Worm (Caenorhabditis elegans) whole organism, young adult: Measurements from ENCODE around the gene snrp-40.1.
A peak's percentile ranks its signal among the peaks of the same experiment; 100 is the strongest.

Experiments
- B0035.1 ChIP-seq: sonication (generic microtip); optimal IDR thresholded peaks from 2 replicates; lab custom pipeline; 2016; ENCODE audit warnings: missing genetic modification characterization, mild to moderate bottlenecking, missing compliant biosample characterization, missing genotype, missing genetic modification reagents
- C06A6.2 ChIP-seq: fragments of 200-800 bp; sonication (Bioruptor generic); conservative IDR thresholded peaks from 2 replicates; pipeline ENCODE4 v1.3.6; 2022; ENCODE audit warnings: missing genetic modification characterization, missing compliant biosample characterization
- F23B12.7 ChIP-seq: sonication (generic microtip); optimal IDR thresholded peaks from 2 replicates; lab custom pipeline; 2017; ENCODE audit warnings: missing genetic modification characterization, mild to moderate bottlenecking, missing compliant biosample characterization, antibody characterized with exemption, moderate library complexity; ENCODE audit not compliant: insufficient read depth
- F37B4.10 ChIP-seq: fragments of 200-800 bp; sonication (Bioruptor generic); IDR thresholded peaks from 2 replicates; pipeline ENCODE4 v1.3.6; 2022; ENCODE audit warnings: missing genetic modification characterization, missing compliant biosample characterization
- F49E8.2 ChIP-seq: sonication (generic microtip); optimal IDR thresholded peaks from 3 replicates; lab custom pipeline; 2017; ENCODE audit warnings: missing genetic modification characterization, mild to moderate bottlenecking, missing compliant biosample characterization, antibody characterized with exemption, moderate library complexity; ENCODE audit not compliant: insufficient read depth
- F55B11.4 ChIP-seq: sonication (generic microtip); optimal IDR thresholded peaks from 2 replicates; lab custom pipeline; 2016; ENCODE audit warnings: missing compliant biosample characterization, missing genetic modification characterization, borderline replicate concordance; ENCODE audit not compliant: insufficient read depth
- F57A8.1 ChIP-seq: fragments of 200-800 bp; sonication (Bioruptor generic); optimal IDR thresholded peaks from 2 replicates; lab custom pipeline; 2018; ENCODE audit warnings: mild to moderate bottlenecking, missing genetic modification characterization, moderate library complexity, missing compliant biosample characterization
- Y53G8AR.9 ChIP-seq: fragments of 200-800 bp; sonication (Bioruptor generic); conservative IDR thresholded peaks from 2 replicates; pipeline ENCODE4 v1.3.6; 2022; ENCODE audit warnings: missing genetic modification reagents, missing genetic modification characterization, missing compliant biosample characterization
- Y56A3A.18 ChIP-seq: fragments of 200-800 bp; sonication (Bioruptor generic); IDR thresholded peaks from 2 replicates; pipeline ENCODE4 v1.3.6; 2022; ENCODE audit warnings: missing genetic modification reagents, missing genetic modification characterization, missing compliant biosample characterization
- Y79H2A.3 ChIP-seq: fragments of 200-800 bp; sonication (Bioruptor generic); conservative IDR thresholded peaks from 2 replicates; pipeline ENCODE4 v1.3.6; 2022; ENCODE audit warnings: missing genetic modification reagents, missing genetic modification characterization, missing compliant biosample characterization
- akir-1 ChIP-seq: fragments of 200-800 bp; sonication (Bioruptor generic); optimal IDR thresholded peaks from 2 replicates; lab custom pipeline; 2018; ENCODE audit warnings: mild to moderate bottlenecking, missing genetic modification characterization, moderate library complexity, missing compliant biosample characterization
- aptf-2 ChIP-seq: fragments of 200-800 bp; sonication (Bioruptor generic); conservative IDR thresholded peaks from 2 replicates; pipeline ENCODE4 v1.3.6; 2022; ENCODE audit warnings: missing genetic modification reagents, missing genetic modification characterization, missing compliant biosample characterization
- attf-5 ChIP-seq: fragments of 200-800 bp; sonication (Bioruptor generic); optimal IDR thresholded peaks from 2 replicates; lab custom pipeline; 2018; ENCODE audit warnings: mild to moderate bottlenecking, missing genetic modification characterization, missing compliant biosample characterization
- ceh-27 ChIP-seq: fragments of 200-800 bp; sonication (Bioruptor generic); optimal IDR thresholded peaks from 2 replicates; lab custom pipeline; 2018; ENCODE audit warnings: mild to moderate bottlenecking, missing genetic modification characterization, moderate library complexity, missing compliant biosample characterization
- ceh-40 ChIP-seq: fragments of 200-800 bp; sonication (Bioruptor generic); IDR thresholded peaks from 2 replicates; pipeline ENCODE4 v1.3.6; 2022; ENCODE audit warnings: missing genetic modification characterization, missing compliant biosample characterization
- ceh-91 ChIP-seq: fragments of 200-800 bp; sonication (Bioruptor generic); IDR thresholded peaks from 2 replicates; pipeline ENCODE4 v1.3.6; 2022; ENCODE audit warnings: missing genetic modification reagents, missing genetic modification characterization, missing compliant biosample characterization
- chd-7 ChIP-seq: sonication (generic microtip); optimal IDR thresholded peaks from 2 replicates; lab custom pipeline; 2016; ENCODE audit warnings: mild to moderate bottlenecking, missing genetic modification characterization, moderate library complexity, missing compliant biosample characterization
- dox-1 ChIP-seq: fragments of 200-800 bp; sonication (Bioruptor generic); IDR thresholded peaks from 2 replicates; pipeline ENCODE4 v1.3.6; 2022; ENCODE audit warnings: missing genetic modification reagents, missing genetic modification characterization, missing compliant biosample characterization
- gei-17 ChIP-seq: fragments of 200-800 bp; sonication (Bioruptor generic); optimal IDR thresholded peaks from 2 replicates; lab custom pipeline; 2018; ENCODE audit warnings: mild to moderate bottlenecking, missing genetic modification characterization, missing compliant biosample characterization
- hmg-1.2 ChIP-seq: fragments of 200-800 bp; sonication (Bioruptor generic); IDR thresholded peaks from 2 replicates; pipeline ENCODE4 v1.3.6; 2022; ENCODE audit warnings: missing genetic modification reagents, missing genetic modification characterization, missing compliant biosample characterization
- hmg-20 ChIP-seq: fragments of 200-800 bp; sonication (Bioruptor generic); IDR thresholded peaks from 2 replicates; pipeline ENCODE4 v1.3.6; 2022; ENCODE audit warnings: missing genetic modification reagents, missing genetic modification characterization, missing compliant biosample characterization
- hsf-1 ChIP-seq: fragments of 200-800 bp; sonication (Bioruptor generic); IDR thresholded peaks from 2 replicates; pipeline ENCODE4 v1.3.6; 2022; ENCODE audit warnings: missing genetic modification reagents, missing genetic modification characterization, missing compliant biosample characterization
- let-526 ChIP-seq: fragments of 200-800 bp; sonication (Bioruptor generic); IDR thresholded peaks from 2 replicates; pipeline ENCODE4 v1.3.6; 2022; ENCODE audit warnings: missing genetic modification reagents, missing genetic modification characterization, missing compliant biosample characterization
- let-607 ChIP-seq, 2 experiments: fragments of 200-800 bp in 1 of 2; sonication (Bioruptor generic) in 1 of 2; sonication (generic microtip) in 1 of 2; optimal IDR thresholded peaks; 2 replicates each; lab custom pipeline; 2016 to 2018; ENCODE audit warnings: mild to moderate bottlenecking in 2 of 2, missing compliant biosample characterization in 2 of 2, missing genetic modification characterization in 2 of 2, moderate library complexity in 2 of 2, missing genotype in 1 of 2
- lsy-27 ChIP-seq: sonication (generic microtip); optimal IDR thresholded peaks from 2 replicates; lab custom pipeline; 2017; ENCODE audit warnings: missing genetic modification characterization, mild to moderate bottlenecking, missing compliant biosample characterization, antibody characterized with exemption, missing genotype, borderline replicate concordance; ENCODE audit not compliant: insufficient read depth
- mcd-1 ChIP-seq: fragments of 200-800 bp; sonication (Bioruptor generic); IDR thresholded peaks from 2 replicates; pipeline ENCODE4 v1.3.6; 2022; ENCODE audit warnings: missing genetic modification reagents, missing genetic modification characterization, missing compliant biosample characterization
- nfyb-1 ChIP-seq: fragments of 200-800 bp; sonication (Bioruptor generic); IDR thresholded peaks from 2 replicates; pipeline ENCODE4 v1.3.6; 2022; ENCODE audit warnings: missing genetic modification reagents, missing genetic modification characterization, missing compliant biosample characterization
- nhr-80 ChIP-seq: sonication (generic microtip); optimal IDR thresholded peaks from 2 replicates; lab custom pipeline; 2016; ENCODE audit warnings: missing genetic modification characterization, missing compliant biosample characterization
- rcor-1 ChIP-seq: fragments of 200-800 bp; sonication (Bioruptor generic); IDR thresholded peaks from 2 replicates; pipeline ENCODE4 v1.3.6; 2022; ENCODE audit warnings: missing genetic modification reagents, missing genetic modification characterization, missing compliant biosample characterization
- sdz-38 ChIP-seq: sonication (generic microtip); optimal IDR thresholded peaks from 2 replicates; lab custom pipeline; 2016; ENCODE audit warnings: missing genotype, missing genetic modification characterization, missing compliant biosample characterization
- snpc-1.1 ChIP-seq: sonication (generic microtip); optimal IDR thresholded peaks from 2 replicates; lab custom pipeline; 2017; ENCODE audit warnings: missing genetic modification characterization, mild to moderate bottlenecking, missing compliant biosample characterization, antibody characterized with exemption, moderate library complexity, missing genotype, missing genetic modification reagents; ENCODE audit not compliant: insufficient read depth
- snpc-4 ChIP-seq, 5 experiments: fragments of 150-350 bp in 1 of 5; sonication (generic microtip) in 4 of 5; optimal IDR thresholded peaks; 2 replicates each; lab custom pipeline; 2014 to 2018; ENCODE audit warnings: missing genetic modification characterization in 5 of 5, missing biosample characterization in 3 of 5, antibody characterized with exemption in 2 of 5, mild to moderate bottlenecking in 2 of 5, missing compliant biosample characterization in 2 of 5, missing genotype in 2 of 5, moderate library complexity in 2 of 5, missing genetic modification reagents in 1 of 5
- unc-130 ChIP-seq: sonication (generic microtip); optimal IDR thresholded peaks from 2 replicates; lab custom pipeline; 2016; ENCODE audit warnings: missing genetic modification reagents, missing genetic modification characterization, missing compliant biosample characterization
- xnd-1 ChIP-seq: sonication (generic microtip); optimal IDR thresholded peaks from 2 replicates; lab custom pipeline; 2016; ENCODE audit warnings: missing genotype, missing genetic modification reagents, missing genetic modification characterization, missing compliant biosample characterization
- zfh-2 ChIP-seq: fragments of 200-800 bp; sonication (Bioruptor generic); conservative IDR thresholded peaks from 2 replicates; pipeline ENCODE4 v1.3.6; 2022; ENCODE audit warnings: missing genetic modification reagents, missing genetic modification characterization, missing compliant biosample characterization
- ztf-18 ChIP-seq: sonication (generic microtip); optimal IDR thresholded peaks from 2 replicates; lab custom pipeline; 2016; ENCODE audit warnings: missing genotype, mild to moderate bottlenecking, missing genetic modification characterization, missing compliant biosample characterization
- ztf-26 ChIP-seq: sonication (generic microtip); optimal IDR thresholded peaks from 2 replicates; lab custom pipeline; 2017; ENCODE audit warnings: missing genetic modification characterization, missing compliant biosample characterization
- ztf-6 ChIP-seq: fragments of 200-800 bp; sonication (Bioruptor generic); IDR thresholded peaks from 2 replicates; pipeline ENCODE4 v1.3.6; 2022; ENCODE audit warnings: missing genetic modification reagents, missing genetic modification characterization, missing compliant biosample characterization

snrp-40.1 gene

DNA sequence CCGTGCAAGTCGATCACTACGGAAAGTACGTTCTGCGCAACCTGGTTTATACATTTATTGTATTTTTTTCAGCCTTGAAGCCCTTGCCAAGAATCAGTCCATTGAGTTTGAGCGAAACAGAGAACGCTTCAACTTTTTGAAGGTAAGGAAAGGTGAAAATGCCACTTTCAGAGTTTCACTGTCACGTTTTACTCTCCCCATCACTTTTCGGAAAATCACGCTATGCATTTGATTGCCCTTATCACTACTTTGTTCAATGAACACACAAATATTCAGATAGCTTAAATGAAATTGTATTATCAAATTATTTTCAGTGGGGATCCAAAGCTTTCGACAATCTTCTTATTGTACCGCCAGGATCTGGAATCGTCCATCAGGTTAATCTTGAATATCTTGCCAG lies 40.9 kb upstream of the snrp-40.1 start:
- TF ChIP-seq Y53G8AR.9 (GFP tag; lab: Robert Waterston, UW) (no peak), nhr-80 (peak; percentile 17), F37B4.10 (GFP tag; lab: Robert Waterston, UW) (no peak)

DNA sequence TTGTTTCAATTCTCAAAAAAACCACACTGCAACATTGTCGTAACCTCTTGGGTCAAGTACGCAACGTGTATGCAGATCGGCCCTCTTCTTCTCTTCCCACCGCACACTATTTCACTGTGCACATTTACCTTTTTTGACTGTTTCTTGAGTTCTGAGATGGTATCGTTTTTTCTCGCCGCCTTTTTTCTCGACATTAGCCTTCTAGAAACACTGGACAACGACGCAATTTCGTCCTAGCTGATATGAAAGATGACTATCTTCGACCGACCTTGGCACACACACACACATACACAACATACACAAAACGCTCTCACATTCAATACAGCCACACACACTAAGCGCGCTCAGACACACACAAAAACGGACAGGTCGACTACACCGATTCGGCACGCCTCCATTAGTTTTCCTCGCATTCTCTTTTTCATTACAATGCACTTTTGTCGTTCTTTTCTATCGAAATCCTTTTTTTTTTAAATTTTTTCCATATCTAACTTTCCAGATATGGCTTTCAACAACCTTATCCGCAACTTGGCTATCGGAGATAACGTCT lies 39.9 kb upstream of the snrp-40.1 start, which contains the start of gene aco-1:
Gene aco-1, plus strand, starts transcription at position 500 of the 550 bp plus-strand sequence.
- no peak for TF ChIP-seq Y79H2A.3
- TF ChIP-seq snpc-1.1, result no peak
- TF ChIP-seq akir-1 (GFP tag; lab: Kevin White, UChicago), result no peak
- TF ChIP-seq snpc-4 (GFP tag; optimal IDR thresholded peaks at IDR 0.05; lab: Kevin White, UChicago), result no peak
- peak in 1 of 4 experiments; percentile 29 for TF ChIP-seq snpc-4 (tag; optimal IDR thresholded peaks at IDR 0.05; lab: Kevin White, UChicago)
- TF ChIP-seq F57A8.1 (GFP tag; lab: Kevin White, UChicago), result no peak
- peak; percentile 3; the same call in 1 of the 2 replicates for TF ChIP-seq hmg-1.2 (GFP tag; lab: Robert Waterston, UW)
- TF ChIP-seq nhr-80, result peak; percentile 72
- TF ChIP-seq nfyb-1 (GFP tag; lab: Robert Waterston, UW), result 0 out of 2 replicates have a peak, but pooled peaks have one; percentile 41
- TF ChIP-seq attf-5 (GFP tag; lab: Kevin White, UChicago), result peak; percentile 28
- TF ChIP-seq gei-17 (GFP tag; lab: Kevin White, UChicago), result peak; percentile 25
- TF ChIP-seq dox-1 (GFP tag; lab: Robert Waterston, UW), result 0 out of 2 replicates have a peak, but pooled peaks have one; percentile 35
- peak in 1 of 2 experiments; percentile 33 for TF ChIP-seq let-607 (tag; optimal IDR thresholded peaks at IDR 0.05; lab: Kevin White, UChicago)
- no peak for TF ChIP-seq ztf-18 (tag; lab: Kevin White, UChicago)
- no peak for TF ChIP-seq F49E8.2 (tag; lab: Kevin White, UChicago)

DNA sequence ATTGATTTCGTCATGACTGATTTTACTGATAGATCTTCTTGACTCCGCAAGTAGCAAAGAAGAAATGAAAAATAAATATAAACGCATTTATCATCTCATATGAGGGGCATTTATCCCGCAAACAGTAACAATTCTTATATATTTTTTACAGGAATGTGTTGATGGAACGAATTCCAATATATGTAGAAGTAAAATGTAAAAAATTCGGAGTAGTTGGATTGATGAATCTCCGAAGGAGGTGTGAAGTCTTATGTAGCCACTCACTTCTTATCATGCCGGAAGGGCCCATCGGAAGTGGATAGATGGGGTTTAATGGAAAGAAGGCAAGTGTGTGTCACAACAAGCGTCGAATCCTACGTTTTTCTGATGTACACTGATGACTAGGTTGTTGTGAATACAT lies 38.2 kb upstream of the snrp-40.1 start, which contains the start of gene gcy-9:
Gene gcy-9, minus strand, starts transcription at position 101 of the 400 bp plus-strand sequence.
- no peak for TF ChIP-seq xnd-1 (tag; lab: Kevin White, UChicago)
- TF ChIP-seq ceh-40 (GFP tag; lab: Robert Waterston, UW), result no peak
- no peak for TF ChIP-seq nfyb-1 (GFP tag; lab: Robert Waterston, UW)
- TF ChIP-seq unc-130 (GFP tag; lab: Kevin White, UChicago), result no peak
- TF ChIP-seq ceh-91 (GFP tag; lab: Robert Waterston, UW), result no peak
- no peak for TF ChIP-seq Y56A3A.18

DNA sequence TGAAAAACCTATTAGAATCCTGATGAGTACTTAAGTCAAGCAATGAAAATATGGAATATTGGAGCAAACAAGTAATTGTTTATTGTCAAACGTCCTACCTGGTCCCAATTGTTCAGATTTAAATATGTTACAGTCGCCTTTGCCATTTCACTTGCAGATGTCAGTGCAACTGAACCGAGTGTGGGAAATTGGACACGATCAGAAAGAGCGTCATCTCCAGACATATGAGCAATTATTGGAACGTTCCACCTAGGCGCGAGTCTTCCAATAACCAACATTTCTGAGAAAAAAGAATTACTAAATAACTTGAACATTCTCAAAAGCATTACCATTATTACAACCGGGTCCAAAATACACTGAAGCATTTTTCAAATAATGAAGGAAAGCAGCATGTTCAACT lies 37.5 kb upstream of the snrp-40.1 start:
- TF ChIP-seq lsy-27 (tag; lab: Kevin White, UChicago) (no peak), F57A8.1 (GFP tag; lab: Kevin White, UChicago) (no peak), attf-5 (GFP tag; lab: Kevin White, UChicago) (no peak), sdz-38 (tag; lab: Kevin White, UChicago) (no peak), mcd-1 (no peak), let-526 (GFP tag; lab: Robert Waterston, UW) (no peak), ceh-40 (GFP tag; lab: Robert Waterston, UW) (no peak), akir-1 (GFP tag; lab: Kevin White, UChicago) (no peak)

DNA sequence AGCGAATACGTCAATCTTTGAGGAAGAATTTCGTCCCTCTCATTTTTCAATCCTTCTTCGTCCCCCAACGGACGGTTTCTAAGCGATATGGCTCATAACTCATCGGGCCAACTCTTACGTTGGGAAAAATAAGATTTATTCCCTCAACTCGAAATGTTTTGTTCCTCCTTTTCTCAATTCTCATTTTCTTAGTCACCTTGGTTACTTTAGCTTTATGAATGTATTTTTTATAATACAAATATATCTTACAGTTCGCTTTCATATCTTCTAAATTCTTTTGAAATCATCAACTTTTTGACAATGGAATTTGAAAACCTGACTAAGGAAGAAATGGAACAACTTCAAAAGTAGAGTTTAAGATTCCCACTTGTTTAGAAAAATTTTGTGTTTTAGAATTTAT lies 29.8 kb upstream of the snrp-40.1 start, which contains the start of gene npr-9:
Gene npr-9, plus strand, starts transcription at position 301 of the 400 bp plus-strand sequence.
- TF ChIP-seq F55B11.4, result no peak
- TF ChIP-seq ztf-26, result no peak
- TF ChIP-seq hsf-1 (GFP tag; lab: Robert Waterston, UW), result no peak
- TF ChIP-seq Y79H2A.3, result no peak
- TF ChIP-seq let-607 (tag; optimal IDR thresholded peaks at IDR 0.05; lab: Kevin White, UChicago), result no peak
- TF ChIP-seq ztf-6 (GFP tag; lab: Robert Waterston, UW), result no peak
- TF ChIP-seq hmg-20 (GFP tag; lab: Robert Waterston, UW), result no peak
- TF ChIP-seq F23B12.7, result no peak
- no peak for TF ChIP-seq B0035.1 (tag; lab: Kevin White, UChicago)
- TF ChIP-seq F57A8.1 (GFP tag; lab: Kevin White, UChicago), result no peak
- no peak for TF ChIP-seq chd-7 (tag; lab: Kevin White, UChicago)
- TF ChIP-seq ztf-18 (tag; lab: Kevin White, UChicago), result no peak
- no peak for TF ChIP-seq rcor-1 (GFP tag; lab: Robert Waterston, UW)
- no peak for TF ChIP-seq zfh-2
- no peak for TF ChIP-seq ceh-27 (GFP tag; lab: Kevin White, UChicago)
- TF ChIP-seq aptf-2 (GFP tag; lab: Robert Waterston, UW), result no peak
- TF ChIP-seq nfyb-1 (GFP tag; lab: Robert Waterston, UW), result no peak
- no peak for TF ChIP-seq C06A6.2 (GFP tag; lab: Robert Waterston, UW)
